Worm (Caenorhabditis elegans) whole organism, mixed stage, embryonic: Measurements from ENCODE around the gene scd-2.

Experiments used
- M03D4.4 ChIP-seq: sonication (generic microtip); optimal IDR thresholded peaks from 2 replicates; lab custom pipeline; 2017; ENCODE audit warnings: mild to moderate bottlenecking, missing genetic modification characterization, missing compliant biosample characterization
- bed-3 ChIP-seq: fragments of 200-800 bp; sonication (Bioruptor generic); optimal IDR thresholded peaks from 3 replicates; lab custom pipeline; 2018; ENCODE audit warnings: mild to moderate bottlenecking, missing genetic modification characterization, moderate library complexity, missing compliant biosample characterization
- blmp-1 ChIP-seq: fragments of 150-350 bp; optimal IDR thresholded peaks from 2 replicates; lab custom pipeline; 2014; ENCODE audit warnings: missing biosample characterization, missing genetic modification characterization
- ceh-43 ChIP-seq: fragments of 200-800 bp; sonication (Bioruptor generic); optimal IDR thresholded peaks from 2 replicates; lab custom pipeline; 2018; ENCODE audit warnings: mild to moderate bottlenecking, missing genetic modification characterization, moderate library complexity, missing compliant biosample characterization
- ceh-83 ChIP-seq: fragments of 200-800 bp; sonication (Bioruptor generic); optimal IDR thresholded peaks from 2 replicates; lab custom pipeline; 2018; ENCODE audit warnings: mild to moderate bottlenecking, missing genetic modification characterization, missing compliant biosample characterization
- ces-1 ChIP-seq: fragments of 150-350 bp; optimal IDR thresholded peaks from 2 replicates; lab custom pipeline; 2014; ENCODE audit warnings: missing biosample characterization, missing genetic modification reagents, missing genetic modification characterization
- cnd-1 ChIP-seq: fragments of 200-800 bp; sonication (Bioruptor generic); optimal IDR thresholded peaks from 2 replicates; lab custom pipeline; 2018; ENCODE audit warnings: mild to moderate bottlenecking, missing genetic modification characterization, missing compliant biosample characterization
- drap-1 ChIP-seq: fragments of 200-800 bp; sonication (Bioruptor generic); optimal IDR thresholded peaks from 3 replicates; lab custom pipeline; 2018; ENCODE audit warnings: mild to moderate bottlenecking, missing genetic modification characterization, missing compliant biosample characterization
- elt-1 ChIP-seq: sonication (generic microtip); optimal IDR thresholded peaks from 2 replicates; lab custom pipeline; 2017; ENCODE audit warnings: missing genetic modification characterization, mild to moderate bottlenecking, missing compliant biosample characterization, antibody characterized with exemption, moderate library complexity, borderline replicate concordance; ENCODE audit not compliant: insufficient read depth
- elt-3 ChIP-seq: fragments of 150-350 bp; optimal IDR thresholded peaks from 2 replicates; lab custom pipeline; 2014; ENCODE audit warnings: missing biosample characterization, missing genetic modification characterization
- flh-1 ChIP-seq: fragments of 200-800 bp; sonication (Bioruptor generic); optimal IDR thresholded peaks from 2 replicates; lab custom pipeline; 2018; ENCODE audit warnings: mild to moderate bottlenecking, missing genetic modification characterization, moderate library complexity, missing compliant biosample characterization
- ham-2 ChIP-seq: fragments of 200-800 bp; sonication (Bioruptor generic); optimal IDR thresholded peaks from 2 replicates; lab custom pipeline; 2018; ENCODE audit warnings: mild to moderate bottlenecking, missing genetic modification characterization, missing compliant biosample characterization
- hlh-1 ChIP-seq: fragments of 150-350 bp; optimal IDR thresholded peaks from 2 replicates; lab custom pipeline; 2014; ENCODE audit warnings: missing biosample characterization, missing genetic modification reagents, missing genetic modification characterization
- lin-13 ChIP-seq: fragments of 150-350 bp; optimal IDR thresholded peaks from 2 replicates; lab custom pipeline; 2014; ENCODE audit warnings: missing biosample characterization, missing genetic modification characterization
- lin-32 ChIP-seq: fragments of 200-800 bp; sonication (Bioruptor generic); optimal IDR thresholded peaks from 2 replicates; lab custom pipeline; 2018; ENCODE audit warnings: mild to moderate bottlenecking, missing genetic modification characterization, missing compliant biosample characterization
- lsy-2 ChIP-seq: fragments of 150-350 bp; optimal IDR thresholded peaks from 2 replicates; lab custom pipeline; 2014; ENCODE audit warnings: missing biosample characterization, missing genetic modification characterization
- mab-5 ChIP-seq: fragments of 150-350 bp; optimal IDR thresholded peaks from 2 replicates; lab custom pipeline; 2014; ENCODE audit warnings: missing biosample characterization, missing genetic modification characterization
- mep-1 ChIP-seq: fragments of 150-350 bp; optimal IDR thresholded peaks from 2 replicates; lab custom pipeline; 2017; ENCODE audit warnings: missing biosample characterization, missing genetic modification reagents, missing genetic modification characterization, inconsistent platforms
- mls-2 ChIP-seq: sonication (generic microtip); optimal IDR thresholded peaks from 2 replicates; lab custom pipeline; 2016; ENCODE audit warnings: mild to moderate bottlenecking, missing genetic modification characterization, moderate library complexity, missing compliant biosample characterization
- nhr-12 ChIP-seq: fragments of 150-350 bp; optimal IDR thresholded peaks from 2 replicates; lab custom pipeline; 2014; ENCODE audit warnings: missing biosample characterization, missing genetic modification characterization
- nhr-2 ChIP-seq: fragments of 150-350 bp; optimal IDR thresholded peaks from 2 replicates; lab custom pipeline; 2014; ENCODE audit warnings: missing biosample characterization, missing genetic modification characterization
- nhr-237 ChIP-seq: fragments of 150-350 bp; optimal IDR thresholded peaks from 2 replicates; lab custom pipeline; 2014; ENCODE audit warnings: missing biosample characterization, missing genetic modification characterization
- nhr-28 ChIP-seq: fragments of 150-350 bp; optimal IDR thresholded peaks from 2 replicates; lab custom pipeline; 2014; ENCODE audit warnings: missing biosample characterization, missing genetic modification characterization
- pha-4 ChIP-seq: fragments of 150-350 bp; optimal IDR thresholded peaks from 2 replicates; lab custom pipeline; 2018; ENCODE audit warnings: missing biosample characterization, missing genetic modification reagents, missing genetic modification characterization
- sem-2 ChIP-seq: fragments of 200-800 bp; sonication (Bioruptor generic); optimal IDR thresholded peaks from 2 replicates; lab custom pipeline; 2018; ENCODE audit warnings: mild to moderate bottlenecking, missing genetic modification characterization, missing compliant biosample characterization
- snpc-4 ChIP-seq: fragments of 150-350 bp; optimal IDR thresholded peaks from 2 replicates; lab custom pipeline; 2014; ENCODE audit warnings: missing biosample characterization, missing genetic modification characterization
- sptf-1 ChIP-seq: sonication (generic microtip); optimal IDR thresholded peaks from 2 replicates; lab custom pipeline; 2017; ENCODE audit warnings: mild to moderate bottlenecking, missing genetic modification characterization, moderate library complexity, missing compliant biosample characterization
- tbx-8 ChIP-seq: fragments of 200-800 bp; sonication (Bioruptor generic); optimal IDR thresholded peaks from 2 replicates; lab custom pipeline; 2018; ENCODE audit warnings: mild to moderate bottlenecking, missing genetic modification characterization, moderate library complexity, missing compliant biosample characterization
- unc-120 ChIP-seq: sonication (generic microtip); optimal IDR thresholded peaks from 2 replicates; lab custom pipeline; 2017; ENCODE audit warnings: missing genetic modification characterization, missing compliant biosample characterization; ENCODE audit not compliant: poor library complexity, severe bottlenecking
- unc-39 ChIP-seq: fragments of 150-350 bp; optimal IDR thresholded peaks from 2 replicates; lab custom pipeline; 2014; ENCODE audit warnings: missing biosample characterization, missing genetic modification characterization
- unc-62 ChIP-seq: fragments of 150-350 bp; optimal IDR thresholded peaks from 2 replicates; lab custom pipeline; 2014; ENCODE audit warnings: missing biosample characterization, missing genetic modification reagents, missing genetic modification characterization
- zip-8 ChIP-seq: fragments of 150-350 bp; optimal IDR thresholded peaks from 2 replicates; lab custom pipeline; 2014; ENCODE audit warnings: missing biosample characterization, missing genetic modification characterization
- ztf-11 ChIP-seq: fragments of 150-350 bp; optimal IDR thresholded peaks from 2 replicates; lab custom pipeline; 2014; ENCODE audit warnings: missing biosample characterization, missing genetic modification characterization

scd-2 gene

ce11 chrV:6631866-6632265 lies 1.2 kb upstream of the scd-2 start:
- no peak for TF ChIP-seq pha-4 (tag; lab: Kevin White, UChicago)
- no peak for TF ChIP-seq bed-3 (GFP tag; lab: Kevin White, UChicago)
- TF ChIP-seq cnd-1 (tag; lab: Kevin White, UChicago) = no peak
- no peak for TF ChIP-seq unc-39 (tag; lab: Kevin White, UChicago)
- TF ChIP-seq nhr-28 (tag; lab: Kevin White, UChicago) = no peak
- no peak for TF ChIP-seq ztf-11 (tag; lab: Kevin White, UChicago)
- TF ChIP-seq lsy-2 (tag; lab: Kevin White, UChicago) = no peak
- no peak for TF ChIP-seq lin-13 (tag; lab: Kevin White, UChicago)
- TF ChIP-seq nhr-2 (tag; lab: Kevin White, UChicago) = no peak
- TF ChIP-seq mep-1 (tag; lab: Kevin White, UChicago) = no peak
- no peak for TF ChIP-seq flh-1
- TF ChIP-seq ces-1 (GFP tag; lab: Kevin White, UChicago) = no peak
- no peak for TF ChIP-seq unc-62 (GFP tag; lab: Kevin White, UChicago)
- TF ChIP-seq nhr-237 (tag; lab: Kevin White, UChicago) = no peak
- TF ChIP-seq zip-8 (tag; lab: Kevin White, UChicago) = no peak

- no peak for TF ChIP-seq ztf-11 (tag; lab: Kevin White, UChicago)
- TF ChIP-seq unc-39 (tag; lab: Kevin White, UChicago) = no peak
- no peak for TF ChIP-seq nhr-28 (tag; lab: Kevin White, UChicago)
- TF ChIP-seq drap-1 (GFP tag; lab: Kevin White, UChicago) = no peak
- TF ChIP-seq elt-3 (tag; lab: Kevin White, UChicago) = no peak
- no peak for TF ChIP-seq ceh-83 (GFP tag; lab: Kevin White, UChicago)
- no peak for TF ChIP-seq cnd-1 (tag; lab: Kevin White, UChicago)
Measured at ce11 chrV:6645810-6646209, 12.8 kb downstream of the scd-2 start.

DNA sequence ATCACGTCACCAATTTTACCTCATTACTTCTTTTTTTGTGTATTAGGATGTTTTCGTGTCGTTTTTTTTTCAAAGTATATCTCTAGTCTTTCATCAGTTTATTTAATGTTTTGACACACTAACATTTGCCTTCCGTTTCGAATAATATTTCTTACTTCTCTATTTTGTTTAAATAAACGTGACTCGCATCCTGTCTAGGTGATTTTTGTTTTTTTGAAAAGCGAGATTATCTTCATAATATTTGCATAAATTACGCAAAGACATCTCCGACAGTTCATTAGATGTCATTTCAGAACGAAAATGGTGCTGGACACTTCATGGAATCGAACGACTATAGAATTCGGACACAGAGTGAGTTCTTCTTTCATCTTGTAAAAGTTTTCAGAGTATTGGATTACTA lies 16.3 kb downstream of the scd-2 start, which contains the start of gene T10H9.1:
TSS of gene T10H9.1 (plus strand) at position 301 of the 400 bp plus-strand sequence.
- TF ChIP-seq nhr-12 (tag; lab: Kevin White, UChicago) (no peak), flh-1 (no peak), elt-1 (tag; lab: Kevin White, UChicago) (no peak), snpc-4 (tag; lab: Kevin White, UChicago) (no peak), lsy-2 (tag; lab: Kevin White, UChicago) (no peak), blmp-1 (tag; lab: Kevin White, UChicago) (no peak), unc-39 (tag; lab: Kevin White, UChicago) (no peak), bed-3 (GFP tag; lab: Kevin White, UChicago) (no peak), ceh-83 (GFP tag; lab: Kevin White, UChicago) (no peak), sem-2 (GFP tag; lab: Kevin White, UChicago) (no peak), lin-13 (tag; lab: Kevin White, UChicago) (no peak)

- TF ChIP-seq M03D4.4 (tag; lab: Kevin White, UChicago) (no peak), tbx-8 (GFP tag; lab: Kevin White, UChicago) (no peak), mls-2 (tag; lab: Kevin White, UChicago) (no peak), zip-8 (tag; lab: Kevin White, UChicago) (no peak), sptf-1 (tag; lab: Kevin White, UChicago) (no peak), sem-2 (GFP tag; lab: Kevin White, UChicago) (no peak), ces-1 (GFP tag; lab: Kevin White, UChicago) (no peak), nhr-2 (tag; lab: Kevin White, UChicago) (no peak), nhr-28 (tag; lab: Kevin White, UChicago) (no peak), nhr-237 (tag; lab: Kevin White, UChicago) (no peak), ztf-11 (tag; lab: Kevin White, UChicago) (no peak), mab-5 (tag; lab: Kevin White, UChicago) (no peak), drap-1 (GFP tag; lab: Kevin White, UChicago) (no peak), flh-1 (no peak), nhr-12 (tag; lab: Kevin White, UChicago) (no peak), unc-120 (no peak), ceh-83 (GFP tag; lab: Kevin White, UChicago) (no peak), lin-32 (no peak), lsy-2 (tag; lab: Kevin White, UChicago) (no peak), unc-62 (GFP tag; lab: Kevin White, UChicago) (no peak)
Measured at ce11 chrV:6650508-6650907, 17.5 kb downstream of the scd-2 start.

ce11 chrV:6652051-6652450 lies 19.0 kb downstream of the scd-2 start, which contains the start of gene T10H9.8:
Gene T10H9.8, plus strand, starts transcription at chrV:6652351.
- TF ChIP-seq ham-2 (GFP tag; lab: Kevin White, UChicago) (no peak), lsy-2 (tag; lab: Kevin White, UChicago) (no peak), mep-1 (tag; lab: Kevin White, UChicago) (no peak), M03D4.4 (tag; lab: Kevin White, UChicago) (no peak), ztf-11 (tag; lab: Kevin White, UChicago) (no peak), unc-39 (tag; lab: Kevin White, UChicago) (no peak), tbx-8 (GFP tag; lab: Kevin White, UChicago) (no peak), ceh-43 (GFP tag; lab: Kevin White, UChicago) (no peak), pha-4 (tag; lab: Kevin White, UChicago) (no peak), unc-120 (no peak), drap-1 (GFP tag; lab: Kevin White, UChicago) (no peak), lin-32 (no peak), nhr-12 (tag; lab: Kevin White, UChicago) (no peak), nhr-2 (tag; lab: Kevin White, UChicago) (no peak), cnd-1 (tag; lab: Kevin White, UChicago) (no peak), sem-2 (GFP tag; lab: Kevin White, UChicago) (no peak), bed-3 (GFP tag; lab: Kevin White, UChicago) (no peak), hlh-1 (tag; lab: Kevin White, UChicago) (no peak), ceh-83 (GFP tag; lab: Kevin White, UChicago) (no peak), elt-1 (tag; lab: Kevin White, UChicago) (no peak)
